Fruit fly (Drosophila melanogaster) whole organism: Measurements from ENCODE around the gene AMPdeam.

Source experiments
- psq ChIP-seq: fragments of >200 bp; optimal IDR thresholded peaks from 2 replicates; lab custom pipeline; 2017
- usp ChIP-seq: fragments of >200 bp; optimal IDR thresholded peaks from 2 replicates; lab custom pipeline; 2017; ENCODE audit warnings: missing biosample characterization, missing genetic modification characterization, mixed read lengths

DNA sequence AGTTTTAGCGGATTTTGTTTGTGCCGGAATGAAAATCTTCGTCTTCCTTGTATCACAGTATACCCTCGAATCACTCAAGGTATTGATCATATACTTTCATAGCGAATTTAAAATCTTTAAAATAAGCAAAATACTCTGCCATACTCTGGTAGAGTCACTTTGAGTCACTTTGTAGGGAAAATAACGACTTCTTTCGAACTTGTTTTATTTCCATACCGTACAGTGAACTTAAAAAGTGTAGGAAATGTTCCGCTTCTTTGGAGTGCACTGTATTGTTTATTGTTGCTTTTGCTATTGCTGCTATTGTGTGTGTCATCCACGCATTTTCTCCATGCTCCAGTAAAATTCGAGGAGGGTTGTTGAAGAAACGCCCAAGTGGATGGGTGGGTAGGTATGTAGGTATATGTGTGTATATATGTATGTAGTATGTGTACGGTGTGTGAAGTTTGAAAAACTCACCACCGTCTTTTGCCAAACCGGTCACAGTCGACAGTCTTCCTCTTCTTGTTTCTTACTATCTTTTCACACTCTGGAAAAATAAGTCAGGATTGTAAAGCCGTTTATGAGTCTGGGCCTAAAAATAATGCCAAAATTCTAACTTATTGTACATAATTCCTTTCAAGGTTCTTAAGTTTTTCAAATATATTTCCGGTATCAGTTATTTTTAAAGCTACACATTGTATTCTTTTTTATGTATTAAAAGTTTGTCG is 56.5 kb downstream of the AMPdeam start:
- TF ChIP-seq psq (lab: Kevin White, UChicago) (no peak), usp (GFP tag; lab: Kevin White, UChicago) (no peak)
